Worm (Caenorhabditis elegans): ENCODE data around the gene plpp-1.3.

DNA sequence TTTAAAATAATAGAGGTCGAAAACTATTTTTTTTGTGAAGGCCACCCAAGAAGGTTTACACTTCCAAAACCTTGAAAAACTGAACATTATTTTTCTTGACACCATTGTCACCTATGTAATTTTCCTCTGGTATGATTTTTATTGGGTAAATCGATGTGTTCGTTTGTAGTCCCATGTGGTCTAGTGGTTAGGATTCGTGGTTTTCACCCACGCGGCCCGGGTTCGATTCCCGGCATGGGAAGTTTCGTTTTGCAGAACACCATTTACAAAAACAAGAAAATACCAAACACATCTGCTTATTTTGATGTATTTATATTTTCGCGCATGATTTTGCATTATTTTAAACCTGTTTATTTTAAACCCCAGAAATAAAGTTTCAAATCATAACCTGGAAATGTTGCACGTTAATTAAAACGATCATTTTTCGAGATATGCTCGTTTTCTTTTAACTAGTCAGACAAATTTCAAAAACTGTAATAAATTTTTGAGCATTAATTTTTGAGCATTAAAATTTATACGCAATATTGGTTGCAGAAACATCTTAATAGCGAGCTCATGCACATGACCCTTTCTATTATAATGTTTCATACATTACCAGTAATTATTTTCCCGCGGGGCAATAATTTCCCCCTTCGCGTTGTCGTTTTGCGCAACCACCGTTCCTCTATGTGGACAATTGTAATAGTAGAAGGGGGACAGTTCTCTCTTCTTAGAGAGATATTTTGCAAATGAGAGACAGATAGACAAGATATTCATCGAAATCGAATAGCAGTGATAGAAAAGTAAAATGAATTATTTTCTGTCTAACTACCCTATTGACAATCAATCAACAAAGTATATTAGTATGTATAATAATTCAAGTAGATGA is 27.5 kb upstream of the plpp-1.3 start:
- TF ChIP-seq lir-3 (tag; optimal IDR thresholded peaks at IDR 0.05; ENCODE audit: poor library complexity) (no peak), nhr-11 (tag; optimal IDR thresholded peaks at IDR 0.05) (no peak), ztf-4 (tag; optimal IDR thresholded peaks at IDR 0.05) (no peak), pqm-1 (tag; optimal IDR thresholded peaks at IDR 0.05) (no peak), snpc-4 (tag; optimal IDR thresholded peaks at IDR 0.05) (no peak), ama-1 (optimal IDR thresholded peaks at IDR 0.05) (no peak), sptf-1 (tag; optimal IDR thresholded peaks at IDR 0.05) (no peak), rnt-1 (tag; optimal IDR thresholded peaks at IDR 0.05) (no peak), ceh-63 (GFP tag; optimal IDR thresholded peaks at IDR 0.05) (no peak), unc-62 (GFP tag; optimal IDR thresholded peaks at IDR 0.05) (no peak), unc-86 (tag; optimal IDR thresholded peaks at IDR 0.05) (no peak)
